Fruit fly (Drosophila melanogaster): Measurements from ENCODE around the gene Ant2.

The Ant2 gene

dm6 chrX:10767350-10768005, 19.2 kb downstream of the Ant2 start (continued):
- peak; percentile 85 for TF ChIP-seq CG32006 (GFP tag; optimal IDR thresholded peaks at IDR 0.05)
- TF ChIP-seq Hr39 (GFP tag; optimal IDR thresholded peaks at IDR 0.05) = peak; percentile 51
- TF ChIP-seq vri (GFP tag; optimal IDR thresholded peaks at IDR 0.05) = no peak
- TF ChIP-seq net (GFP tag; optimal IDR thresholded peaks at IDR 0.05) = peak; percentile 83
- peak; percentile 28 for TF ChIP-seq CG11294 (GFP tag; IDR thresholded peaks at IDR 0.05)
- TF ChIP-seq CG11762 (GFP tag; optimal IDR thresholded peaks at IDR 0.05; ENCODE audit: insufficient read depth) = peak; percentile 51
- peak; percentile 54 for TF ChIP-seq CG1621 (tag; optimal IDR thresholded peaks at IDR 0.05)
- peak; percentile 90 for TF ChIP-seq CG6808 (GFP tag; optimal IDR thresholded peaks at IDR 0.05)
- peak; percentile 56 for TF ChIP-seq dac (GFP tag; optimal IDR thresholded peaks at IDR 0.05)
- TF ChIP-seq Blimp-1 (GFP tag; optimal IDR thresholded peaks at IDR 0.05) = no peak
- TF ChIP-seq CG8632 (GFP tag; optimal IDR thresholded peaks at IDR 0.05) = peak; percentile 52
- peak; percentile 66 for TF ChIP-seq CG7368 (GFP tag; optimal IDR thresholded peaks at IDR 0.05)
- TF ChIP-seq cyc (GFP tag; optimal IDR thresholded peaks at IDR 0.05) = peak; percentile 30
- TF ChIP-seq CG31627 (GFP tag; optimal IDR thresholded peaks at IDR 0.05) = peak; percentile 54
- peak; percentile 56 for TF ChIP-seq CG3919 (GFP tag; optimal IDR thresholded peaks at IDR 0.05)
- peak; percentile 58 for TF ChIP-seq Smox (GFP tag; optimal IDR thresholded peaks at IDR 0.05)
- peak; percentile 71 for TF ChIP-seq Eip75B (GFP tag; optimal IDR thresholded peaks at IDR 0.05)
- TF ChIP-seq CG6276 (GFP tag; optimal IDR thresholded peaks at IDR 0.05) = peak; percentile 70
- peak; percentile 46 for TF ChIP-seq CG6792 (GFP tag; optimal IDR thresholded peaks at IDR 0.05)
- TF ChIP-seq CG6163 (GFP tag; IDR thresholded peaks at IDR 0.05) = peak; percentile 69; the same call in 2 of the 3 replicates
- TF ChIP-seq fd85E (GFP tag; optimal IDR thresholded peaks at IDR 0.05) = no peak

dm6 chrX:10766976-10767349, 19.7 kb downstream of the Ant2 start:
- TF ChIP-seq pdm3 (GFP tag; optimal IDR thresholded peaks at IDR 0.05) = no peak
- no peak for TF ChIP-seq Sox102F (GFP tag; optimal IDR thresholded peaks at IDR 0.05)
- no peak for TF ChIP-seq CG4318 (GFP tag; optimal IDR thresholded peaks at IDR 0.05)
- no peak for TF ChIP-seq Hr39 (GFP tag; optimal IDR thresholded peaks at IDR 0.05)
- TF ChIP-seq CG6276 (GFP tag; optimal IDR thresholded peaks at IDR 0.05) = peak; percentile 75
- no peak for TF ChIP-seq CG6808 (GFP tag; optimal IDR thresholded peaks at IDR 0.05)
- peak; percentile 59; the same call in 2 of the 3 replicates for TF ChIP-seq CG8119 (GFP tag; IDR thresholded peaks at IDR 0.05)
- peak; percentile 25 for TF ChIP-seq Blimp-1 (GFP tag; optimal IDR thresholded peaks at IDR 0.05)
- TF ChIP-seq CG3919 (GFP tag; optimal IDR thresholded peaks at IDR 0.05) = no peak
- TF ChIP-seq CG32006 (GFP tag; optimal IDR thresholded peaks at IDR 0.05) = no peak
- no peak for TF ChIP-seq CG8632 (GFP tag; optimal IDR thresholded peaks at IDR 0.05)
- no peak for TF ChIP-seq Sox15 (GFP tag; optimal IDR thresholded peaks at IDR 0.05)
- TF ChIP-seq Lpt (GFP tag; optimal IDR thresholded peaks at IDR 0.05) = no peak

dm6 chrX:10764206-10764605, 22.5 kb downstream of the Ant2 start, which contains the start of gene Tango5:
Gene Tango5 (minus strand): TSS chrX:10764413.
- peak; percentile 3 for TF ChIP-seq Hr39 (GFP tag; optimal IDR thresholded peaks at IDR 0.05)
- no peak for TF ChIP-seq CG16779 (tag; optimal IDR thresholded peaks at IDR 0.05)
- peak; percentile 55 for TF ChIP-seq Sox14 (GFP tag; optimal IDR thresholded peaks at IDR 0.05)
- TF ChIP-seq CG3032 (tag; optimal IDR thresholded peaks at IDR 0.05) = peak; percentile 3
- TF ChIP-seq CG6808 (GFP tag; optimal IDR thresholded peaks at IDR 0.05) = peak; percentile 100
- peak; percentile 81 for TF ChIP-seq fkh (GFP tag; optimal IDR thresholded peaks at IDR 0.05)
- TF ChIP-seq CG8319 (GFP tag; optimal IDR thresholded peaks at IDR 0.05) = no peak
- TF ChIP-seq acj6 (GFP tag; optimal IDR thresholded peaks at IDR 0.05) = no peak
- TF ChIP-seq CG6854 (GFP tag; optimal IDR thresholded peaks at IDR 0.05) = no peak
- peak; percentile 54 for TF ChIP-seq svp (GFP tag)
- no peak for TF ChIP-seq CG8119 (GFP tag; IDR thresholded peaks at IDR 0.05)

Measured in whole organism, prepupa.